Worm (Caenorhabditis elegans) whole organism, mixed stage, embryonic: ENCODE measurements around the gene rpn-12.

Experiments used
- ces-1 ChIP-seq: fragments of 150-350 bp; optimal IDR thresholded peaks from 2 replicates; lab custom pipeline; 2014; ENCODE audit warnings: missing biosample characterization, missing genetic modification reagents, missing genetic modification characterization
- hlh-1 ChIP-seq: fragments of 150-350 bp; optimal IDR thresholded peaks from 2 replicates; lab custom pipeline; 2014; ENCODE audit warnings: missing biosample characterization, missing genetic modification reagents, missing genetic modification characterization
- mab-5 ChIP-seq: fragments of 150-350 bp; optimal IDR thresholded peaks from 2 replicates; lab custom pipeline; 2014; ENCODE audit warnings: missing biosample characterization, missing genetic modification characterization
- mep-1 ChIP-seq: fragments of 150-350 bp; optimal IDR thresholded peaks from 2 replicates; lab custom pipeline; 2017; ENCODE audit warnings: missing biosample characterization, missing genetic modification reagents, missing genetic modification characterization, inconsistent platforms
- mls-2 ChIP-seq: sonication (generic microtip); optimal IDR thresholded peaks from 2 replicates; lab custom pipeline; 2016; ENCODE audit warnings: mild to moderate bottlenecking, missing genetic modification characterization, moderate library complexity, missing compliant biosample characterization
- nhr-12 ChIP-seq: fragments of 150-350 bp; optimal IDR thresholded peaks from 2 replicates; lab custom pipeline; 2014; ENCODE audit warnings: missing biosample characterization, missing genetic modification characterization
- nhr-76 ChIP-seq: sonication (generic microtip); optimal IDR thresholded peaks from 2 replicates; lab custom pipeline; 2017; ENCODE audit warnings: missing biosample characterization, missing genetic modification characterization
- pha-4 ChIP-seq: fragments of 150-350 bp; optimal IDR thresholded peaks from 2 replicates; lab custom pipeline; 2018; ENCODE audit warnings: missing biosample characterization, missing genetic modification reagents, missing genetic modification characterization
- sptf-1 ChIP-seq: sonication (generic microtip); optimal IDR thresholded peaks from 2 replicates; lab custom pipeline; 2017; ENCODE audit warnings: mild to moderate bottlenecking, missing genetic modification characterization, moderate library complexity, missing compliant biosample characterization
- unc-39 ChIP-seq: fragments of 150-350 bp; optimal IDR thresholded peaks from 2 replicates; lab custom pipeline; 2014; ENCODE audit warnings: missing biosample characterization, missing genetic modification characterization
- ztf-11 ChIP-seq: fragments of 150-350 bp; optimal IDR thresholded peaks from 2 replicates; lab custom pipeline; 2014; ENCODE audit warnings: missing biosample characterization, missing genetic modification characterization

- TF ChIP-seq pha-4 (peak; percentile 44), hlh-1 (tag; lab: Kevin White, UChicago) (peak; percentile 12), ztf-11 (tag; lab: Kevin White, UChicago) (no peak), mls-2 (no peak), nhr-76 (tag; lab: Kevin White, UChicago) (no peak), sptf-1 (tag; lab: Kevin White, UChicago) (no peak), mab-5 (tag; lab: Kevin White, UChicago) (no peak), unc-39 (no peak), ces-1 (GFP tag; lab: Kevin White, UChicago) (no peak), mep-1 (tag; lab: Kevin White, UChicago) (peak; percentile 44), nhr-12 (tag; lab: Kevin White, UChicago) (no peak)
Observed at ce11 chrII:11632689-11633088, 20.2 kb upstream of the rpn-12 start.
